Fruit fly (Drosophila melanogaster) whole organism, adult: ENCODE results near the gene CG34051.

Source experiments
- CG11617 ChIP-seq: fragments of 200-800 bp; sonication (Bioruptor generic); optimal IDR thresholded peaks from 2 replicates; lab custom pipeline; 2017; ENCODE audit warnings: mild to moderate bottlenecking, missing biosample characterization, missing genetic modification reagents, missing genetic modification characterization
- CG12768 ChIP-seq: fragments of 200-800 bp; sonication (Bioruptor generic); optimal IDR thresholded peaks from 2 replicates; lab custom pipeline; 2017; ENCODE audit warnings: missing biosample characterization, missing genetic modification characterization, mild to moderate bottlenecking, moderate library complexity, missing genetic modification reagents
- CG14711 ChIP-seq: fragments of 200-800 bp; sonication (Bioruptor generic); optimal IDR thresholded peaks from 2 replicates; lab custom pipeline; 2018; ENCODE audit warnings: missing biosample characterization, mild to moderate bottlenecking, missing genetic modification characterization, moderate library complexity
- CG1620 ChIP-seq: fragments of 200-800 bp; sonication (Bioruptor generic); optimal IDR thresholded peaks from 2 replicates; lab custom pipeline; 2016; ENCODE audit warnings: missing biosample characterization, missing genetic modification characterization
- CG33017 ChIP-seq: fragments of 200-800 bp; sonication (Bioruptor generic); optimal IDR thresholded peaks from 2 replicates; lab custom pipeline; 2018; ENCODE audit warnings: missing biosample characterization, mild to moderate bottlenecking, missing genetic modification characterization, moderate library complexity
- CG5204 ChIP-seq: fragments of 200-800 bp; sonication (Bioruptor generic); optimal IDR thresholded peaks from 2 replicates; lab custom pipeline; 2016; ENCODE audit warnings: missing biosample characterization, missing genetic modification characterization
- CG7045 ChIP-seq: fragments of 200-800 bp; sonication (Bioruptor generic); optimal IDR thresholded peaks from 2 replicates; lab custom pipeline; 2017; ENCODE audit warnings: missing biosample characterization, mild to moderate bottlenecking, missing genetic modification characterization
- CG7101 ChIP-seq: fragments of 200-800 bp; sonication (Bioruptor generic); optimal IDR thresholded peaks from 2 replicates; lab custom pipeline; 2018; ENCODE audit warnings: missing biosample characterization, mild to moderate bottlenecking, missing genetic modification characterization, moderate library complexity
- Clk ChIP-seq: fragments of 200-800 bp; sonication (Bioruptor generic); optimal IDR thresholded peaks from 2 replicates; lab custom pipeline; 2017; ENCODE audit warnings: missing biosample characterization, missing genetic modification characterization
- Crg-1 ChIP-seq: fragments of 200-800 bp; sonication (Bioruptor generic); optimal IDR thresholded peaks from 2 replicates; lab custom pipeline; 2016; ENCODE audit warnings: missing biosample characterization, missing genetic modification characterization
- Hr96 ChIP-seq: fragments of 200-800 bp; sonication (Bioruptor generic); optimal IDR thresholded peaks from 2 replicates; lab custom pipeline; 2016; ENCODE audit warnings: missing biosample characterization, missing genetic modification characterization
- Mnt ChIP-seq: fragments of 200-800 bp; sonication (Bioruptor generic); optimal IDR thresholded peaks from 2 replicates; lab custom pipeline; 2016; ENCODE audit warnings: missing biosample characterization, mild to moderate bottlenecking, missing genetic modification characterization
- bab1 ChIP-seq: fragments of 200-800 bp; sonication (Bioruptor generic); optimal IDR thresholded peaks from 3 replicates; lab custom pipeline; 2019; ENCODE audit warnings: missing biosample characterization, mild to moderate bottlenecking, missing genetic modification characterization, moderate library complexity
- cic ChIP-seq: fragments of 200-800 bp; sonication (Bioruptor generic); optimal IDR thresholded peaks from 2 replicates; lab custom pipeline; 2017; ENCODE audit warnings: missing biosample characterization, mild to moderate bottlenecking, missing genetic modification characterization, moderate library complexity
- cnc ChIP-seq, 2 experiments: fragments of >200 bp; optimal IDR thresholded peaks; 2 replicates each; lab custom pipeline; 2017
- kay ChIP-seq: fragments of 200-800 bp; sonication (Bioruptor generic); peaks from one replicate; lab custom pipeline; 2016; ENCODE audit warnings: missing biosample characterization, missing genetic modification characterization, borderline replicate concordance
- ovo ChIP-seq: fragments of 200-800 bp; sonication (Bioruptor generic); optimal IDR thresholded peaks from 2 replicates; lab custom pipeline; 2016; ENCODE audit warnings: missing biosample characterization, missing genetic modification characterization
- pad ChIP-seq: fragments of 200-800 bp; sonication (Bioruptor generic); optimal IDR thresholded peaks from 3 replicates; lab custom pipeline; 2017; ENCODE audit warnings: missing biosample characterization, missing genetic modification characterization, mild to moderate bottlenecking, moderate library complexity, missing genetic modification reagents
- tj ChIP-seq: fragments of 200-800 bp; sonication (Bioruptor generic); optimal IDR thresholded peaks from 3 replicates; lab custom pipeline; 2017; ENCODE audit warnings: missing biosample characterization, mild to moderate bottlenecking, missing genetic modification characterization, moderate library complexity
- toe ChIP-seq: fragments of 200-800 bp; sonication (Bioruptor generic); optimal IDR thresholded peaks from 2 replicates; lab custom pipeline; 2016; ENCODE audit warnings: missing biosample characterization, missing genetic modification characterization

The CG34051 gene

DNA sequence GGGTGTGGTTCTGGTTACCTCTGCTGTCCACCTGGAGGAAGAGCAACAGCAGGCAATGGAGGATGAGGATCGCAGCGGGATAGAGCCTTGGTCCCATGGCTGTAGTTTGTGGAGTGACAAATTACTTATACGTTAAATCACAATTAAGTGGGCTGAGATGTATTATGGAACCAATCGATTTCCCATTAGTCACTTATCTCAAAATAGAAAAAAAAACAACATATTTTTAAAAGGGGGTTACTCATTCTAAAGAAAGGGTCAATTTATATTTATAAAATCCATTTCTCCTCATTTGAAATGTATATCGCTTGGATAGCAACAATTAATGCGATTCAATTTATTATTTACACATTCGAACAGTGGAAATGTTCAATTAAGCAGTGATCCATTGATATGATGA, at the start of gene CG34051:
TSS of gene CG34051 (minus strand) at position 101 of the 400 bp plus-strand sequence.
- TF ChIP-seq CG12768 (no peak), Crg-1 (GFP tag; lab: Kevin White, UChicago) (no peak), CG11617 (GFP tag; lab: Kevin White, UChicago) (no peak), CG1620 (no peak), CG7101 (tag; lab: Kevin White, UChicago) (no peak), CG14711 (tag; lab: Kevin White, UChicago) (no peak), pad (GFP tag; lab: Kevin White, UChicago) (no peak), toe (GFP tag; lab: Kevin White, UChicago) (no peak), CG7045 (GFP tag; lab: Kevin White, UChicago) (no peak), CG33017 (tag; lab: Kevin White, UChicago) (no peak), tj (GFP tag; lab: Kevin White, UChicago) (no peak), Mnt (no peak), bab1 (GFP tag; lab: Kevin White, UChicago) (no peak)

DNA sequence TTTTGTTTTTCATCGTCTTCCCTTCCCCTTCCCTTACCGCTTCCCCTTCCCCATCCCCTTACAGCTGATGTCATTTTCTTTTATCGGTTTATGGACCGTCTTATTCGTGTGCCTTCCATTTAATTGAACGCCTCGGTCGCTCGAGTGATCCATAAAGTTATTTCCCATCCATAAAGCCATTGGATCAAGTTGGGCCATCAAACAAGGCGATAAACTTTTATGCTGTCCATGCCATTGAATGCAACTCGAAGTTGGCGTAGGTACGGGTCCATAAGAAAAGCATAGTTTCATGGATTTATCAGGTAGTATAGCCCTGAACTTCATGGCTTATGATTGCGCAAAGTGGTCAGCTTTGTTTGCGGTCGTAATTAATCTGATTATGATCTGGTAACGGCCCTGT, 44.2 kb upstream of the CG34051 start:
- TF ChIP-seq CG33017 (tag; lab: Kevin White, UChicago): no peak
- no peak for TF ChIP-seq ovo (GFP tag; lab: Kevin White, UChicago)
- TF ChIP-seq CG1620: no peak
- no peak for TF ChIP-seq Hr96 (GFP tag; lab: Kevin White, UChicago)
- no peak for TF ChIP-seq CG7045 (GFP tag; lab: Kevin White, UChicago)

DNA sequence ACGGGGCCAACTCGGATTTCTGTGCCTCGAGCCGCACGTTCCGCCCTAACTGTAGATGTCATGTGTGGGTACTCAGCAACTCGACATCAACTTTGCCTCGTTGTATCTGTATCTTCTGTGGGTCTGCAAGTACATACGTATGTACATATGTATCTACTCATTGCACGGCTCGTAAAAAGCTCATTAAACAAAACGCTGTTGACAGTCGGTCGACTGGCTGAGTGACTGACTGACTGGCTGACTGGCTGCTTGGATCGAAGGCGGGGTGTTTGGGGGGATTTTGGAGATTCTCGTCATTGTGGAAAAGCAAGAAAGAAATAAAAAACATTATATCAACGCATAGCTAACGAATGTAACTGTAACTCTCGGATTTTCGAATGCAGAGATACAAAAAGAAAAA, 43.5 kb upstream of the CG34051 start:
- TF ChIP-seq CG14711 (tag; lab: Kevin White, UChicago) (no peak), pad (GFP tag; lab: Kevin White, UChicago) (no peak), CG33017 (tag; lab: Kevin White, UChicago) (no peak), bab1 (GFP tag; lab: Kevin White, UChicago) (no peak), Crg-1 (GFP tag; lab: Kevin White, UChicago) (no peak), toe (GFP tag; lab: Kevin White, UChicago) (no peak), Clk (GFP tag; lab: Kevin White, UChicago) (no peak)

DNA sequence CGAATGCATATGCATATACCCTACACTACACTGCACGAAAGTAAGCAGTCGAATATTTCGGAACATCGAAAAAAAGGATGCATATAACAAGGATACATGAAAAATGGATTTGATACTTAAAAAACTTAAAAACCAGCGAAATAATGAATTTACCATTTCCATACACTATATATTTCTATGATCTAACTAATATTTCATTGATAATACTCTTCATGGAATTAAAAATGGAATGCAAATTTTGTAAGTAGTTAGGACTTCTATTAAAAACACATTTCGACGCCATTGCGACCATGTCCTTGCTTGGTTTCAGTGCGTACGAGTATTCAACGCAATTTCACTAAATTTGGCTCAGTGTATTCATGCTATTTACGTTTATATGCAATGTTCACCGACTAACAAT, 41.3 kb upstream of the CG34051 start:
- TF ChIP-seq Crg-1 (GFP tag; lab: Kevin White, UChicago) (no peak), CG7101 (tag; lab: Kevin White, UChicago) (no peak), CG14711 (tag; lab: Kevin White, UChicago) (no peak), pad (GFP tag; lab: Kevin White, UChicago) (no peak), CG1620 (no peak), Hr96 (GFP tag; lab: Kevin White, UChicago) (no peak), Clk (GFP tag; lab: Kevin White, UChicago) (no peak), CG33017 (tag; lab: Kevin White, UChicago) (no peak), CG7045 (GFP tag; lab: Kevin White, UChicago) (no peak), cic (GFP tag; lab: Kevin White, UChicago) (no peak)

DNA sequence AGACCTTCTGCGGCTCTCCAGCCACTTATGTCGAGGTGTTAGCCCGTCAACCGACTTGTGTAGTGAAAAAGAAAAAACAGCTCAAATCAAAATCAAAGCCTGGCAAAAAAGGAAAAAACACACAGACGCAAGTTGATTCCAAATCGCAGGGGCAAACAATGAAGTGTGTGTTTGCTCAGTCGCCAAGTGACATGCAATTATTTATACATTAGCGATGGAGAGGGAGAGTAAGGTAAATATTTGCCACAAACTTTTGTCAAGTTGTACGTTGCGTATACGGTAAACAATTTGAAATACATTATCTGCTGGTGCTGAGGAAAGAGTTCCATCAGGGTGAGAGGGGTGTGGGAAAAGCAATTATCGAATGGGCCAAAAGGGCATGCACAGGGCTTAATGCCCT, 37.3 kb upstream of the CG34051 start:
- TF ChIP-seq CG5204 (GFP tag; lab: Kevin White, UChicago) (no peak), CG11617 (GFP tag; lab: Kevin White, UChicago) (no peak), cnc (optimal IDR thresholded peaks at IDR 0.05; lab: Kevin White, UChicago) (no peak)

DNA sequence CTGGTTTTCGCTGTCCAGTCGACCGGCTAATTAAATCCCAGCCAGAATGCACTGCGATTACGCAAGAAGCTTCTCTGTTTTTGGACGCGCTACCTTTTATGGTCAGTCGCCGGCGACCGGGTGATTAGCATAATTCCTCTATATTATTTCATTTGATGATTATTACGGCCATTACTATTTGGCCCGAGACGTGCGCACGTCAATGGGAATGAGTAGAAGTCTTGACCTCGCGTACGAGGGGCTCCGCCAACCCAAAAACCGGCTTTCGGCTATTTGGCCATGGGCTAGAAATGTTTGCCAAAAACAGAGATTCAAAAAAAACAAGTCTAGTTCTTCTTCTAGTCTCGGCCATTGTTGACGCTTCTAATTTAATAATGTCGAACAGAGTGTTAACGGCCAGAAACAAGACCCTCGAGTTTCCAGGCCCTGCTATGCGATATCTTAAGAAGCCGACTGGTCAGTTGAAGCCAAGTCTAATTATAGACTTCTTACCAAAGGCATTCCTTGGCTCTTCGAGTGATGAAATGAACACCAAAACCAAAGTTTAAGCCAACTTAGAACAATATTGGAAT, 31.7 kb upstream of the CG34051 start:
- TF ChIP-seq pad (GFP tag; lab: Kevin White, UChicago) (no peak), CG7101 (tag; lab: Kevin White, UChicago) (no peak), CG1620 (no peak), Hr96 (GFP tag; lab: Kevin White, UChicago) (no peak), kay (GFP tag; lab: Kevin White, UChicago) (no peak)

DNA sequence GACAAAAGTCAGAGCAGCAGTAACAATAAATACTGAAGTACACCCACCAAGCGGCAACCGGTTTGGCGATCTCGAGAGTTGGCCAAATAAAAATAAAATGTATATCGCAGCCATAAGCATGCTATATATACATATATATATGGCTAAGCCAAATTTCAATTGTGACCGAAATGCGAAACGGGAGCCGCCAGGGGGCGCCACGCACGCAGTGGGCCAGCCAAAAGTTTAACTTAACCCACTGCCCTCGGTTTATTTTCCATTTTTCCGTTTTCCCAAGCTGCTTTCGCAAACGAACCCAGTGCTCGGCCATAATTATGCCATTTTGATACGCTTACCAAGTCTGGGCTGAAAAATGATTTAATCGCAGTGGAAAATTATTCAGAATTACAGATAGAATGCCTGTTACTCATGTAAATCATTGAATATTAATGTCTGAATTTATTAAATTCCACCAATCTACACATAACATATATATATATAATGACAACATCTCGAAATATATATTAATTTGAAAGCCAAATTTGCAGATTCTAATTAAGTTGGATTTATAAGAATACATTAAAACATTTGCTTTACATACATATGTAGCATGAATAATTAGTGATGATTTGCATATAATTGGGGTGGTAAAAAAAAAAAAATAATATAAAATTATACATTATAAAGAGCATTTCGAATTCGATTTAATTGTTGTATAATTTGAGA, 29.0 kb upstream of the CG34051 start:
- TF ChIP-seq Crg-1 (GFP tag; lab: Kevin White, UChicago) (no peak), Hr96 (GFP tag; lab: Kevin White, UChicago) (no peak)
